Worm (Caenorhabditis elegans) whole organism, early embryonic: ENCODE data around the gene lgc-39.

Source experiments
- B0310.2 ChIP-seq: sonication (generic microtip); optimal IDR thresholded peaks from 2 replicates; lab custom pipeline; 2016; ENCODE audit warnings: mild to moderate bottlenecking, missing genetic modification characterization, missing compliant biosample characterization
- F13C5.2 ChIP-seq: sonication (generic microtip); optimal IDR thresholded peaks from 2 replicates; lab custom pipeline; 2017; ENCODE audit warnings: mild to moderate bottlenecking, missing genetic modification characterization, inconsistent platforms, missing compliant biosample characterization
- aly-1 ChIP-seq: sonication (generic microtip); optimal IDR thresholded peaks from 2 replicates; lab custom pipeline; 2016; ENCODE audit warnings: missing genetic modification characterization, missing compliant biosample characterization
- ama-1 ChIP-seq: fragments of 150-350 bp; optimal IDR thresholded peaks from 2 replicates; lab custom pipeline; 2014
- ceh-13 ChIP-seq: fragments of 200-800 bp; sonication (Bioruptor generic); optimal IDR thresholded peaks from 2 replicates; lab custom pipeline; 2018; ENCODE audit warnings: mild to moderate bottlenecking, missing genetic modification characterization, missing compliant biosample characterization
- ceh-36 ChIP-seq: sonication (generic microtip); optimal IDR thresholded peaks from 2 replicates; lab custom pipeline; 2016; ENCODE audit warnings: missing genetic modification characterization, inconsistent platforms, missing compliant biosample characterization
- flt-1 ChIP-seq: fragments of 200-800 bp; sonication (Bioruptor generic); IDR thresholded peaks from 2 replicates; pipeline ENCODE4 v1.3.6; 2022; ENCODE audit warnings: missing genetic modification characterization, missing compliant biosample characterization
- hmbx-1 ChIP-seq: sonication (generic microtip); optimal IDR thresholded peaks from 2 replicates; lab custom pipeline; 2016; ENCODE audit warnings: mild to moderate bottlenecking, missing genetic modification characterization, missing compliant biosample characterization
- hnd-1 ChIP-seq: sonication (generic microtip); optimal IDR thresholded peaks from 2 replicates; lab custom pipeline; 2016; ENCODE audit warnings: missing genetic modification characterization, missing compliant biosample characterization
- scrt-1 ChIP-seq: fragments of 200-800 bp; sonication (Bioruptor generic); IDR thresholded peaks from 2 replicates; pipeline ENCODE4 v1.3.6; 2022; ENCODE audit warnings: missing genetic modification characterization, missing compliant biosample characterization
- sea-1 ChIP-seq: fragments of 200-800 bp; sonication (Bioruptor generic); conservative IDR thresholded peaks from 2 replicates; pipeline ENCODE4 v1.3.6; 2022; ENCODE audit warnings: missing genetic modification characterization, missing compliant biosample characterization
- tbx-11 ChIP-seq: fragments of 200-800 bp; sonication (Bioruptor generic); IDR thresholded peaks from 2 replicates; pipeline ENCODE4 v1.3.6; 2022; ENCODE audit warnings: missing genetic modification characterization, missing compliant biosample characterization
- tbx-37 ChIP-seq: fragments of 200-800 bp; sonication (Bioruptor generic); conservative IDR thresholded peaks from 2 replicates; pipeline ENCODE4 v1.3.6; 2022; ENCODE audit warnings: missing genetic modification reagents, missing genetic modification characterization, missing compliant biosample characterization

DNA sequence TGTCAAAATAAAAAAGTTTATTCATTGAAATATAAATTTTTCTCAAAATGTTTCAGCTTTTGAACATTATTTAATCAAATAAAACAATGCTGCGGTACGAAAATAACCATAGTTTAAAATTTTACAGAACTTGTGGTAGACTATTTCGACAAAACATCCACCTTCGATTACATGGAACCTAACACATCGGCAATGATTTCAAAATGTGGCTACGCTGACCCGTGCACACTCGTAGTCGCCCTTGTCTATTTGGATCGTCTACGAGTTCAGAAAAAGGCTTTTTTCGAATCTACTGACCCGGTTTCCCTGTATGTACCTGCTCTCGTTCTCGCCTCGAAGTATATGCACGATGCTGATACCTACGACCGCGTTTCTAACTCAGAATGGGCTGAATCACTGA is 21.7 kb downstream of the lgc-39 start:
- no peak for TF ChIP-seq F13C5.2
- TF ChIP-seq ceh-13 (GFP tag; lab: Kevin White, UChicago) = no peak
- no peak for TF ChIP-seq tbx-11 (GFP tag; lab: Robert Waterston, UW)
- TF ChIP-seq ama-1 (lab: Kevin White, UChicago) = no peak
- TF ChIP-seq flt-1 (GFP tag; lab: Robert Waterston, UW) = no peak
- TF ChIP-seq scrt-1 (GFP tag; lab: Robert Waterston, UW) = no peak
- no peak for TF ChIP-seq B0310.2 (tag; lab: Kevin White, UChicago)
- no peak for TF ChIP-seq hmbx-1
- no peak for TF ChIP-seq hnd-1
- TF ChIP-seq sea-1 (GFP tag; lab: Robert Waterston, UW) = no peak
- TF ChIP-seq aly-1 = no peak
- TF ChIP-seq ceh-36 (tag; lab: Kevin White, UChicago) = no peak
- TF ChIP-seq tbx-37 (GFP tag; lab: Robert Waterston, UW) = no peak
